Fruit fly (Drosophila melanogaster) whole organism, embryonic: Measurements from ENCODE around the gene CG13144.

Experiments used
- ATbp ChIP-seq: fragments of 200-800 bp; sonication (Bioruptor generic); optimal IDR thresholded peaks from 2 replicates; lab custom pipeline; 2017; ENCODE audit warnings: missing biosample characterization, mild to moderate bottlenecking, missing genetic modification characterization, missing genetic modification reagents
- B-H1 ChIP-seq: fragments of 200-800 bp; sonication (Bioruptor generic); IDR thresholded peaks from 3 replicates; pipeline ENCODE4 v1.3.6; 2022; ENCODE audit warnings: missing biosample characterization, missing genetic modification characterization
- CG10543 ChIP-seq: fragments of 200-800 bp; sonication (Bioruptor generic); optimal IDR thresholded peaks from 3 replicates; lab custom pipeline; 2017; ENCODE audit warnings: missing biosample characterization, mild to moderate bottlenecking, missing genetic modification characterization, moderate library complexity
- CG12236 ChIP-seq: fragments of 200-800 bp; sonication (Bioruptor generic); optimal IDR thresholded peaks from 2 replicates; lab custom pipeline; 2016; ENCODE audit warnings: missing biosample characterization, missing genetic modification characterization
- CG12659 ChIP-seq: fragments of 200-800 bp; sonication (Bioruptor generic); optimal IDR thresholded peaks from 3 replicates; lab custom pipeline; 2017; ENCODE audit warnings: mild to moderate bottlenecking, missing biosample characterization, missing genetic modification reagents, missing genetic modification characterization
- CG14710 ChIP-seq: fragments of 200-800 bp; sonication (Bioruptor generic); optimal IDR thresholded peaks from 3 replicates; lab custom pipeline; 2019; ENCODE audit warnings: missing biosample characterization, mild to moderate bottlenecking, missing genetic modification characterization, moderate library complexity
- CG15269 ChIP-seq: fragments of 200-800 bp; sonication (Bioruptor generic); optimal IDR thresholded peaks from 2 replicates; lab custom pipeline; 2018; ENCODE audit warnings: missing biosample characterization, mild to moderate bottlenecking, missing genetic modification characterization, moderate library complexity
- CG1647 ChIP-seq: fragments of 200-800 bp; sonication (Bioruptor generic); optimal IDR thresholded peaks from 3 replicates; lab custom pipeline; 2016; ENCODE audit warnings: missing biosample characterization, missing genetic modification characterization
- CG16779 ChIP-seq: fragments of 200-800 bp; sonication (Bioruptor generic); IDR thresholded peaks from 2 replicates; pipeline ENCODE4 v1.3.6; 2022; ENCODE audit warnings: missing biosample characterization, missing genetic modification characterization
- CG17328 ChIP-seq: fragments of 200-800 bp; sonication (Bioruptor generic); IDR thresholded peaks from 2 replicates; pipeline ENCODE4 v1.3.6; 2022; ENCODE audit warnings: missing biosample characterization, missing genetic modification characterization
- CG17568 ChIP-seq: fragments of 200-800 bp; sonication (Bioruptor generic); optimal IDR thresholded peaks from 2 replicates; lab custom pipeline; 2018; ENCODE audit warnings: missing biosample characterization, mild to moderate bottlenecking, missing genetic modification characterization, moderate library complexity
- CG30403 ChIP-seq: fragments of 200-800 bp; sonication (Bioruptor generic); optimal IDR thresholded peaks from 3 replicates; lab custom pipeline; 2016; ENCODE audit warnings: missing biosample characterization, missing genetic modification characterization
- CG4617 ChIP-seq: fragments of 200-800 bp; sonication (Bioruptor generic); optimal IDR thresholded peaks from 3 replicates; lab custom pipeline; 2016; ENCODE audit warnings: missing biosample characterization, missing genetic modification characterization, borderline replicate concordance
- CG7357 ChIP-seq: fragments of 200-800 bp; sonication (Bioruptor generic); IDR thresholded peaks from 3 replicates; pipeline ENCODE4 v1.3.6; 2022; ENCODE audit warnings: missing biosample characterization, missing genetic modification characterization
- CG8281 ChIP-seq: fragments of 200-800 bp; sonication (Bioruptor generic); optimal IDR thresholded peaks from 2 replicates; lab custom pipeline; 2018; ENCODE audit warnings: missing biosample characterization, mild to moderate bottlenecking, missing genetic modification characterization, moderate library complexity
- CG8388 ChIP-seq: fragments of 200-800 bp; sonication (Bioruptor generic); optimal IDR thresholded peaks from 2 replicates; lab custom pipeline; 2019; ENCODE audit warnings: missing biosample characterization, mild to moderate bottlenecking, missing genetic modification characterization, moderate library complexity
- CrebB ChIP-seq: fragments of 200-800 bp; sonication (Bioruptor generic); optimal IDR thresholded peaks from 3 replicates; lab custom pipeline; 2018; ENCODE audit warnings: missing biosample characterization, mild to moderate bottlenecking, missing genetic modification characterization
- Dp ChIP-seq: fragments of 200-800 bp; sonication (Bioruptor generic); optimal IDR thresholded peaks from 2 replicates; lab custom pipeline; 2018; ENCODE audit warnings: missing biosample characterization, mild to moderate bottlenecking, missing genetic modification characterization, moderate library complexity
- E2f1 ChIP-seq: fragments of 200-800 bp; sonication (Bioruptor generic); IDR thresholded peaks from 2 replicates; pipeline ENCODE4 v1.3.6; 2022; ENCODE audit warnings: missing biosample characterization, missing genetic modification characterization
- HLHmδ ChIP-seq: fragments of 200-800 bp; sonication (Bioruptor generic); optimal IDR thresholded peaks from 2 replicates; lab custom pipeline; 2018; ENCODE audit warnings: missing biosample characterization, mild to moderate bottlenecking, missing genetic modification characterization, moderate library complexity
- Hey ChIP-seq: fragments of 200-800 bp; sonication (Bioruptor generic); optimal IDR thresholded peaks from 3 replicates; lab custom pipeline; 2018; ENCODE audit warnings: missing biosample characterization, mild to moderate bottlenecking, missing genetic modification characterization
- HmgZ ChIP-seq: fragments of 200-800 bp; sonication (Bioruptor generic); optimal IDR thresholded peaks from 2 replicates; lab custom pipeline; 2018; ENCODE audit warnings: missing biosample characterization, mild to moderate bottlenecking, missing genetic modification characterization
- Hmx ChIP-seq: fragments of 200-800 bp; sonication (Bioruptor generic); optimal IDR thresholded peaks from 2 replicates; lab custom pipeline; 2016; ENCODE audit warnings: missing biosample characterization, missing genetic modification characterization
- Hr51 ChIP-seq, 2 experiments: fragments of 200-800 bp; sonication (Bioruptor generic); optimal IDR thresholded peaks; 2 replicates in 1 of 2; 3 replicates in 1 of 2; lab custom pipeline; 2016 to 2018; ENCODE audit warnings: missing biosample characterization in 2 of 2, missing genetic modification characterization in 2 of 2, mild to moderate bottlenecking in 1 of 2, moderate library complexity in 1 of 2
- Lpt ChIP-seq: fragments of >200 bp; optimal IDR thresholded peaks from 2 replicates; lab custom pipeline; 2018; ENCODE audit warnings: missing biosample characterization, missing genetic modification characterization
- NC2β ChIP-seq: fragments of 200-800 bp; sonication (Bioruptor generic); optimal IDR thresholded peaks from 2 replicates; lab custom pipeline; 2016; ENCODE audit warnings: missing biosample characterization, missing genetic modification characterization
- Ssrp ChIP-seq: fragments of 200-800 bp; sonication (Bioruptor generic); optimal IDR thresholded peaks from 2 replicates; lab custom pipeline; 2018; ENCODE audit warnings: missing biosample characterization, mild to moderate bottlenecking, missing genetic modification characterization, moderate library complexity
- az2 ChIP-seq: fragments of 200-800 bp; sonication (Bioruptor generic); optimal IDR thresholded peaks from 3 replicates; lab custom pipeline; 2016; ENCODE audit warnings: missing biosample characterization, missing genetic modification characterization
- chn ChIP-seq: fragments of 200-800 bp; sonication (Bioruptor generic); optimal IDR thresholded peaks from 2 replicates; lab custom pipeline; 2016; ENCODE audit warnings: missing biosample characterization, missing genetic modification characterization
- ci ChIP-seq: fragments of 200-800 bp; sonication (Bioruptor generic); IDR thresholded peaks from 3 replicates; pipeline ENCODE4 v1.3.6; 2022; ENCODE audit warnings: missing biosample characterization, missing genetic modification characterization
- cwo ChIP-seq: fragments of 200-800 bp; sonication (Bioruptor generic); optimal IDR thresholded peaks from 3 replicates; lab custom pipeline; 2017; ENCODE audit warnings: missing biosample characterization, missing genetic modification characterization, mild to moderate bottlenecking, moderate library complexity, missing genetic modification reagents
- eyg ChIP-seq: fragments of 200-800 bp; sonication (Bioruptor generic); optimal IDR thresholded peaks from 3 replicates; lab custom pipeline; 2016; ENCODE audit warnings: missing biosample characterization, missing genetic modification characterization
- gfzf ChIP-seq: fragments of 200-800 bp; sonication (Bioruptor generic); optimal IDR thresholded peaks from 2 replicates; lab custom pipeline; 2016; ENCODE audit warnings: missing biosample characterization, mild to moderate bottlenecking, missing genetic modification characterization, moderate library complexity
- gt ChIP-seq: fragments of 200-800 bp; sonication (Bioruptor generic); IDR thresholded peaks from 2 replicates; pipeline ENCODE4 v1.3.6; 2022; ENCODE audit warnings: missing biosample characterization, missing genetic modification characterization
- hb ChIP-seq: fragments of 200-800 bp; sonication (Bioruptor generic); IDR thresholded peaks from 3 replicates; pipeline ENCODE4 v1.3.6; 2022; ENCODE audit warnings: missing biosample characterization, missing genetic modification characterization; ENCODE audit not compliant: partially characterized antibody
- inv ChIP-seq: fragments of 200-800 bp; sonication (Bioruptor generic); IDR thresholded peaks from 2 replicates; pipeline ENCODE4 v1.3.6; 2022; ENCODE audit warnings: missing biosample characterization, missing genetic modification characterization; ENCODE audit not compliant: partially characterized antibody
- maf-S ChIP-seq: fragments of 200-800 bp; sonication (Bioruptor generic); optimal IDR thresholded peaks from 2 replicates; lab custom pipeline; 2016; ENCODE audit warnings: missing biosample characterization, missing genetic modification characterization
- nmo ChIP-seq: fragments of 200-800 bp; sonication (Bioruptor generic); optimal IDR thresholded peaks from 2 replicates; lab custom pipeline; 2018; ENCODE audit warnings: missing biosample characterization, mild to moderate bottlenecking, missing genetic modification characterization, moderate library complexity
- oc ChIP-seq: fragments of 200-800 bp; sonication (Bioruptor generic); optimal IDR thresholded peaks from 2 replicates; lab custom pipeline; 2018; ENCODE audit warnings: missing biosample characterization, mild to moderate bottlenecking, missing genetic modification characterization, moderate library complexity
- org-1 ChIP-seq: fragments of 200-800 bp; sonication (Bioruptor generic); optimal IDR thresholded peaks from 2 replicates; lab custom pipeline; 2017; ENCODE audit warnings: missing biosample characterization, missing genetic modification characterization
- p53 ChIP-seq: fragments of 200-800 bp; sonication (Bioruptor generic); optimal IDR thresholded peaks from 2 replicates; lab custom pipeline; 2016; ENCODE audit warnings: missing biosample characterization, missing genetic modification characterization
- pb ChIP-seq: fragments of 200-800 bp; sonication (Bioruptor generic); optimal IDR thresholded peaks from 3 replicates; lab custom pipeline; 2016; ENCODE audit warnings: missing biosample characterization, missing genetic modification characterization
- pnt ChIP-seq: fragments of 200-800 bp; sonication (Bioruptor generic); optimal IDR thresholded peaks from 3 replicates; lab custom pipeline; 2016; ENCODE audit warnings: missing biosample characterization, missing genetic modification characterization
- pros ChIP-seq: fragments of 200-800 bp; sonication (Bioruptor generic); optimal IDR thresholded peaks from 3 replicates; lab custom pipeline; 2019; ENCODE audit warnings: missing biosample characterization, mild to moderate bottlenecking, missing genetic modification characterization, moderate library complexity
- schlank ChIP-seq: fragments of 200-800 bp; sonication (Bioruptor generic); optimal IDR thresholded peaks from 2 replicates; lab custom pipeline; 2018; ENCODE audit warnings: missing biosample characterization, mild to moderate bottlenecking, missing genetic modification characterization
- ssp ChIP-seq: fragments of 200-800 bp; sonication (Bioruptor generic); IDR thresholded peaks from 2 replicates; pipeline ENCODE4 v1.3.6; 2022; ENCODE audit warnings: missing biosample characterization, missing genetic modification characterization
- tio ChIP-seq: fragments of 200-800 bp; sonication (Bioruptor generic); optimal IDR thresholded peaks from 2 replicates; lab custom pipeline; 2017; ENCODE audit warnings: missing biosample characterization, missing genetic modification characterization, inconsistent platforms
- usp ChIP-seq: fragments of >200 bp; optimal IDR thresholded peaks from 2 replicates; lab custom pipeline; 2017; ENCODE audit warnings: missing biosample characterization, missing genetic modification characterization
- vvl ChIP-seq: fragments of 200-800 bp; sonication (Bioruptor generic); IDR thresholded peaks from 2 replicates; pipeline ENCODE4 v1.3.6; 2022; ENCODE audit warnings: missing biosample characterization, missing genetic modification characterization
- z ChIP-seq: fragments of 200-800 bp; sonication (Bioruptor generic); IDR thresholded peaks from 3 replicates; pipeline ENCODE4 v1.3.6; 2022; ENCODE audit warnings: missing biosample characterization, missing genetic modification characterization

Gene CG13144

DNA sequence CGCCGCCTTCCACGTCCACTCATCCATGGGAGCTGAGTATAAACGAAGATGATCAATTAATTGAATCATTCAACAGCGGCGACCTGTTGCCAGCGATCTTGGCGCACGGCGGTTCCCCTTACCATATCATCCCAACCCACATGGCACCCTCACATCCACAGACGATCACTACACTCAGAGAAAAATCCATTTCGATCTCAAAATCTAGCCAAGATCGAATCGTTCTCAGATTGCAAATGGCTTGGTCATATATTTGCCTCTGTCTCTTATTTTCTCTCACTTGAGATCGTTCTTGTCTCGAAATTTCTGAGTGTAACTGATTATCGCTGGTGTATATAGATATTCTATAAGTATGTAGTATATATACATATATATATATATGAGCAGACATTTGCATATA is 22.9 kb downstream of the CG13144 start (continued):
- TF ChIP-seq z: no peak
- TF ChIP-seq inv: no peak
- peak; percentile 35; the same call in 2 of the 3 replicates for TF ChIP-seq B-H1 (GFP tag; lab: Robert Waterston, UW)
- no peak for TF ChIP-seq eyg
- TF ChIP-seq pnt (GFP tag; lab: Kevin White, UChicago): peak; percentile 16
- no peak for TF ChIP-seq CG1647
- TF ChIP-seq gfzf (GFP tag; lab: Kevin White, UChicago): no peak
- no peak for TF ChIP-seq cwo (GFP tag; lab: Kevin White, UChicago)
- peak; percentile 20; the same call in 1 of the 3 replicates for TF ChIP-seq CG7357
- peak; percentile 3 for TF ChIP-seq CG8281
- TF ChIP-seq Hey (tag; lab: Kevin White, UChicago): no peak
- peak; percentile 54 for TF ChIP-seq CG10543 (GFP tag; lab: Kevin White, UChicago)
- peak; percentile 29; the same call in 1 of the 2 replicates for TF ChIP-seq ssp (GFP tag; lab: Robert Waterston, UW)
- TF ChIP-seq E2f1: peak; percentile 57
- TF ChIP-seq HmgZ (tag; lab: Kevin White, UChicago): peak; percentile 15
- peak; percentile 75; the same call in 2 of the 3 replicates for TF ChIP-seq ci (GFP tag; lab: Robert Waterston, UW)
- TF ChIP-seq pros (GFP tag; lab: Kevin White, UChicago): no peak
- TF ChIP-seq CrebB: no peak
- TF ChIP-seq CG4617 (GFP tag; lab: Kevin White, UChicago): no peak
- TF ChIP-seq CG17568 (GFP tag; lab: Kevin White, UChicago): peak; percentile 34
- peak; percentile 50 for TF ChIP-seq oc (tag; lab: Kevin White, UChicago)
- TF ChIP-seq CG12659: peak; percentile 5
- no peak for TF ChIP-seq maf-S (GFP tag; lab: Kevin White, UChicago)
- TF ChIP-seq ATbp: peak; percentile 49
- TF ChIP-seq p53 (GFP tag; lab: Kevin White, UChicago): no peak
- no peak for TF ChIP-seq CG12236 (GFP tag; lab: Kevin White, UChicago)
- TF ChIP-seq nmo (GFP tag; lab: Kevin White, UChicago): peak; percentile 52
- TF ChIP-seq CG15269 (tag; lab: Kevin White, UChicago): peak; percentile 72
- no peak for TF ChIP-seq Hmx (GFP tag; lab: Kevin White, UChicago)
- peak; percentile 27; the same call in 1 of the 2 replicates for TF ChIP-seq gt
- TF ChIP-seq CG30403: peak; percentile 59
- TF ChIP-seq usp (GFP tag; lab: Kevin White, UChicago): no peak
- peak; percentile 26 for TF ChIP-seq schlank (tag; lab: Kevin White, UChicago)
- no peak for TF ChIP-seq Dp (GFP tag; lab: Kevin White, UChicago)
- peak; percentile 81 for TF ChIP-seq vvl (GFP tag; lab: Robert Waterston, UW)
- TF ChIP-seq chn (GFP tag; lab: Kevin White, UChicago): peak; percentile 11
- peak; percentile 7 for TF ChIP-seq CG14710 (tag; lab: Kevin White, UChicago)
- peak; percentile 17 for TF ChIP-seq Ssrp (tag; lab: Kevin White, UChicago)
- no peak for TF ChIP-seq CG17328 (GFP tag; lab: Robert Waterston, UW)
- TF ChIP-seq az2 (GFP tag; lab: Kevin White, UChicago): peak; percentile 55
- peak; percentile 20 for TF ChIP-seq org-1 (GFP tag; lab: Kevin White, UChicago)
- no peak for TF ChIP-seq tio (GFP tag; lab: Kevin White, UChicago)
- peak; percentile 3 to 56 for TF ChIP-seq Hr51 (GFP tag; optimal IDR thresholded peaks at IDR 0.05; lab: Kevin White, UChicago)
- TF ChIP-seq hb: no peak
- TF ChIP-seq HLHmδ: no peak
- no peak for TF ChIP-seq NC2β (GFP tag; lab: Kevin White, UChicago)
- TF ChIP-seq CG16779 (GFP tag; lab: Robert Waterston, UW): no peak
- TF ChIP-seq pb (GFP tag; lab: Kevin White, UChicago): no peak
- peak; percentile 25 for TF ChIP-seq CG8388 (GFP tag; lab: Kevin White, UChicago)
- no peak for TF ChIP-seq Lpt (GFP tag; lab: Kevin White, UChicago)
